Worm (Caenorhabditis elegans): Measurements from ENCODE around the gene acd-4.

The acd-4 gene

DNA sequence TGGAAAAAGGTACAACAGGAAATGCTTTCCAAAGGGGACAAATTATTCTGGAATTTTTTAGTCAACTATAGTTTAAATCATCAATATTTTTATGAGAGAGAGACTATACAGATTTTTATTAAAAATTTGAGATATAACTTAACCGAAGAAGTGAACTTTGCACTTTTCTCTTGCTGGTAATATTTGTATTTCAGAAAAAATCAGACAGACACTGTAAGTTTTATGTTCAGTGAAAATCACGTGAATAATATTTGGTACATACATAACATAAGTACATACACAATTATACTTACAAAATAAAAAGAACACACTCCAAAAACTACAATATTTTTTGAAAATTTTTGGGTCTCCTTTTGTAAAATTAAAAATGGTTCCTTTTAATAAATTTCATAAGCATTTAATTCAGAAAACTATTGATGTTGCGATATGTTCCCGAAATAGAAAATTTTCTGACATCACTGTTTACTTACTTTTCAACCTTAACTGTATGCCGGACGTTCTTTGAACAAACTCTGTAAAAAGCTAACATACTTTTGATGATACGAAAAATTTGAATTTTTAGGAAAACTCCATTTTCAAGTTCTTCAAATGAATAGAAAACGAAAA lies at the start of gene acd-4, which contains the start of gene F28A12.10:
acd-4 (plus strand) TSS at position 556 of the 606 bp plus-strand sequence.
F28A12.10 (minus strand) TSS at position 101 of the 606 bp plus-strand sequence.
- no peak for TF ChIP-seq mls-2 (tag; optimal IDR thresholded peaks at IDR 0.05)
- TF ChIP-seq nhr-237 (tag; optimal IDR thresholded peaks at IDR 0.05): no peak
- TF ChIP-seq unc-62 (GFP tag; optimal IDR thresholded peaks at IDR 0.05): no peak
- no peak for TF ChIP-seq elt-3 (tag; optimal IDR thresholded peaks at IDR 0.05)
- no peak for TF ChIP-seq blmp-1 (tag; optimal IDR thresholded peaks at IDR 0.05)
- TF ChIP-seq ces-1 (GFP tag; optimal IDR thresholded peaks at IDR 0.05): no peak
- no peak for TF ChIP-seq tbx-8 (GFP tag; optimal IDR thresholded peaks at IDR 0.05)

DNA sequence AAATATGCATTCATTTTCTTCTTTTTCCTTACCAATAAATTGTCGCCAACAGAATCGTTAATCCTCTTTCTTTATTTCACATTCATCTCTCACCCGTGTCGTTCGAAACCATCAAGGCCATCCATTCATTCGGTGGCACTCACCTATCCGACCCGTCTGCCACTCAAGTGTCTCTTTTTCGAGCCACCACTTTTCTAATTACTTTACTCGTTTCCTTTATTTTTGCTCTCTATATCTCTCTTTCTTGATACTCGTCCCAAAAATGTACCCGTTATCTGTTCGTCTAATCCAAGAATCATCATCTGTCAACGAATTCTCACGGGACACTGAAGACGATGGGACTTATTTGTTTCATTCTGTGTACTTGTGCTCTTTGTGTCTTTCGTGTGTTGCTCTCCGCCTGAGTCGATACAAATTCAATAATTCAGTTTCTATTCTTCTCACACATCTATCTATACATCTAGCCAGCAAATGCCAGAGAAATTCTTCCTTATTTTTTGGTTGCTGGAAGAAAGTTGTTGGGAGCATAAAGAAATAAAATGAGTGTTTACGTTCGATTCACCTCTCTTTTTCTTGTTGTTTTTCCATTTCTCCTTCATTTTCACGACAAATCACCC lies 45.2 kb upstream of the acd-4 start:
- TF ChIP-seq unc-62 (GFP tag; optimal IDR thresholded peaks at IDR 0.05) (peak; percentile 59), M03D4.4 (tag; optimal IDR thresholded peaks at IDR 0.05) (no peak), ces-1 (GFP tag; optimal IDR thresholded peaks at IDR 0.05) (peak; percentile 86)

DNA sequence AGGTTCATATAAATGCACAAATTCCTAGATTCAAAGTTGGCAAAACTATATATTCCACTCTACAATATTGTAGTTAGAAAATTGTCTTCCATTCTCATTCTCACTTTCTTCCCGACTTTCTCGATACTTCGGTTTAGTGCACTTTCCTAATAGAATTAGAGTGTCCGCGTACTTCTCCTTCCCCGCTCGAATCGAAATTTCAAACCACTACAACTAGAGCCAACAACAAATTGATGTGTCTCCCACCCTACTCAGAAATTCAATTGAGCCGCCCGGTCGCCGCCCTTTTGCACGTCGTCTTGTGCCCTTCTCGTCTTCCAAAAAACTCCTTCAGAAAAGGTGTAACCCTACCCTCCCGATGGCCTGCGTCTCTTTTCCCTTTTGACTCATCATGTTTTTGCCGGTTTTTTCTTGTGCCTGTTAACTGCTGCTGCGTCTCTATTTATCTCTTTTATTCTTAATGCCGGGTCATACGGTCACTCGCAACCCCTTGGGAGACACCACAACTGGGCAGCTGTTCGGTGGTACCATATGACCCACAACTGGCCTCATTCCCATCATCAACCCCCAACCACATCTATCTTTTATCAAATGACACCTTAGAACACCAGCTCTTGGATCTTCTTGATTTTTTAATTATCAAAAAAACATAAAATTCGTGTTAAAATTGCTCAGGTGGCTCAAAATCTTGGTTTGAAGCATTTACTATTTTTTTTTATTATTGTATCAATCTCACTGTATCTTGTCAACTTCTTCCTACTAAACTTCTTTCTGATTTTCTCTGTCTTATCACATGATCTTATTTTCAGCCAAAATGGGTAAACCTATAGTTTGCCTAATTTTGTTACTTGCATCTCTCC lies 43.7 kb upstream of the acd-4 start, which contains the start of gene tag-196:
tag-196 (plus strand) TSS at position 810 of the 860 bp plus-strand sequence.
- TF ChIP-seq snpc-4 (tag; optimal IDR thresholded peaks at IDR 0.05): no peak
- peak; percentile 20 for TF ChIP-seq unc-120 (tag; optimal IDR thresholded peaks at IDR 0.05; ENCODE audit: poor library complexity, severe bottlenecking)
- TF ChIP-seq sem-2 (GFP tag; optimal IDR thresholded peaks at IDR 0.05): no peak
- TF ChIP-seq cnd-1 (tag; optimal IDR thresholded peaks at IDR 0.05): peak; percentile 10
- TF ChIP-seq nhr-76 (tag; optimal IDR thresholded peaks at IDR 0.05): no peak
- TF ChIP-seq hlh-1 (tag; optimal IDR thresholded peaks at IDR 0.05): peak; percentile 94
- no peak for TF ChIP-seq mep-1 (tag; optimal IDR thresholded peaks at IDR 0.05)
- peak; percentile 95 for TF ChIP-seq ces-1 (GFP tag; optimal IDR thresholded peaks at IDR 0.05)
- no peak for TF ChIP-seq ceh-43 (GFP tag; optimal IDR thresholded peaks at IDR 0.05)
- no peak for TF ChIP-seq zip-8 (tag; optimal IDR thresholded peaks at IDR 0.05)
- no peak for TF ChIP-seq nhr-28 (tag; optimal IDR thresholded peaks at IDR 0.05)
- TF ChIP-seq mab-5 (tag; optimal IDR thresholded peaks at IDR 0.05): no peak
- TF ChIP-seq nhr-12 (tag; optimal IDR thresholded peaks at IDR 0.05): no peak
- TF ChIP-seq nhr-2 (tag; optimal IDR thresholded peaks at IDR 0.05): peak; percentile 11
- no peak for TF ChIP-seq nhr-237 (tag; optimal IDR thresholded peaks at IDR 0.05)
- no peak for TF ChIP-seq sptf-1 (tag; optimal IDR thresholded peaks at IDR 0.05)
- peak; percentile 11 for TF ChIP-seq unc-62 (GFP tag; optimal IDR thresholded peaks at IDR 0.05)

DNA sequence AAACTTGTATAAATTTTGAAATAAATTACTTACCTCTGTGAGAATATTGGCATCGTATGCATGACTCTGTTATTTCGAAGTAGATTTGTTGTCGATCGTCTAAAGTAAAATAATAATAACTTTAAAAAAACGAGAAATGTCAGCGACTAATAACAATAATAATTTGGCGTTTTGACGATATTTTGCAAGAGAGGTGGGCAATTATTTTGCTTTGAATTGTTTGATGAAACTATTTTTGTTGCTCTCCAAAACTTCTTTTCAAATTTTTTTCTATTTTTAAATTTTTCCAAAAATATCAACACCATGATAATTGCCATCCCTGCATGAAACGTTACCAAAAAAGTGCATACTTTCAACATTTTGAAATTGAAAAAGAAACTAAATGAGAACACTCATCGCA lies 38.8 kb upstream of the acd-4 start, which contains the start of gene F41E6.7:
F41E6.7 (minus strand) TSS at position 101 of the 400 bp plus-strand sequence.
- no peak for TF ChIP-seq pha-4 (tag; optimal IDR thresholded peaks at IDR 0.05)
- TF ChIP-seq unc-62 (GFP tag; optimal IDR thresholded peaks at IDR 0.05): no peak

ce11 chrV:8599957-8600356 lies 38.1 kb upstream of the acd-4 start:
- TF ChIP-seq unc-120 (tag; optimal IDR thresholded peaks at IDR 0.05; ENCODE audit: poor library complexity, severe bottlenecking) (no peak), nhr-2 (tag; optimal IDR thresholded peaks at IDR 0.05) (no peak), nhr-237 (tag; optimal IDR thresholded peaks at IDR 0.05) (no peak), mep-1 (tag; optimal IDR thresholded peaks at IDR 0.05) (no peak), ceh-83 (GFP tag; optimal IDR thresholded peaks at IDR 0.05) (no peak), ztf-11 (tag; optimal IDR thresholded peaks at IDR 0.05) (no peak), flh-1 (GFP tag; optimal IDR thresholded peaks at IDR 0.05) (no peak), unc-39 (tag; optimal IDR thresholded peaks at IDR 0.05) (no peak), unc-62 (GFP tag; optimal IDR thresholded peaks at IDR 0.05) (no peak), mab-5 (tag; optimal IDR thresholded peaks at IDR 0.05) (no peak), bed-3 (GFP tag; optimal IDR thresholded peaks at IDR 0.05) (no peak), hlh-1 (tag; optimal IDR thresholded peaks at IDR 0.05) (no peak)
